Fruit fly (Drosophila melanogaster) whole organism, embryonic: ENCODE results near the gene tws.
A peak's percentile ranks its signal among the peaks of the same experiment; 100 is the strongest.

ENCODE experiments used
- ATbp ChIP-seq: fragments of 200-800 bp; sonication (Bioruptor generic); optimal IDR thresholded peaks from 2 replicates; lab custom pipeline; 2017; ENCODE audit warnings: missing biosample characterization, mild to moderate bottlenecking, missing genetic modification characterization, missing genetic modification reagents
- Awh ChIP-seq: fragments of 200-800 bp; sonication (Bioruptor generic); IDR thresholded peaks from 2 replicates; pipeline ENCODE4, ENCODE4 v1.3.6; 2022; ENCODE audit warnings: missing biosample characterization, missing genetic modification characterization
- CG10147 ChIP-seq: fragments of 200-800 bp; sonication (Bioruptor generic); optimal IDR thresholded peaks from 2 replicates; lab custom pipeline; 2019; ENCODE audit warnings: missing biosample characterization, mild to moderate bottlenecking, missing genetic modification characterization, moderate library complexity
- CG10267 ChIP-seq: fragments of 200-800 bp; sonication (Bioruptor generic); optimal IDR thresholded peaks from 2 replicates; lab custom pipeline; 2018; ENCODE audit warnings: missing biosample characterization, mild to moderate bottlenecking, missing genetic modification characterization, moderate library complexity
- CG10274 ChIP-seq: fragments of 200-800 bp; sonication (Bioruptor generic); optimal IDR thresholded peaks from 3 replicates; lab custom pipeline; 2017; ENCODE audit warnings: missing biosample characterization, mild to moderate bottlenecking, missing genetic modification characterization
- CG10321 ChIP-seq: fragments of 200-800 bp; sonication (Bioruptor generic); IDR thresholded peaks from 2 replicates; pipeline ENCODE4 v1.3.6; 2022; ENCODE audit warnings: missing biosample characterization, missing genetic modification characterization
- CG11560 ChIP-seq: fragments of 200-800 bp; sonication (Bioruptor generic); IDR thresholded peaks from 3 replicates; pipeline ENCODE4 v1.3.6; 2022; ENCODE audit warnings: missing biosample characterization, missing genetic modification characterization
- CG12942 ChIP-seq: fragments of 200-800 bp; sonication (Bioruptor generic); optimal IDR thresholded peaks from 3 replicates; lab custom pipeline; 2016; ENCODE audit warnings: missing biosample characterization, missing genetic modification characterization
- CG14860 ChIP-seq: fragments of 200-800 bp; sonication (Bioruptor generic); IDR thresholded peaks from 3 replicates; pipeline ENCODE4 v1.3.6; 2022; ENCODE audit warnings: missing biosample characterization, missing genetic modification characterization; ENCODE audit not compliant: partially characterized antibody
- CG15601 ChIP-seq: fragments of 200-800 bp; sonication (Bioruptor generic); optimal IDR thresholded peaks from 3 replicates; lab custom pipeline; 2019; ENCODE audit warnings: missing biosample characterization, mild to moderate bottlenecking, missing genetic modification characterization, moderate library complexity
- CG15696 ChIP-seq: fragments of 200-800 bp; sonication (Bioruptor generic); optimal IDR thresholded peaks from 2 replicates; lab custom pipeline; 2019; ENCODE audit warnings: missing biosample characterization, mild to moderate bottlenecking, missing genetic modification characterization, moderate library complexity
- CG1602 ChIP-seq: fragments of 200-800 bp; sonication (Bioruptor generic); optimal IDR thresholded peaks from 3 replicates; lab custom pipeline; 2016; ENCODE audit warnings: missing biosample characterization, missing genetic modification characterization
- CG1792 ChIP-seq: fragments of 200-800 bp; sonication (Bioruptor generic); optimal IDR thresholded peaks from 2 replicates; lab custom pipeline; 2016; ENCODE audit warnings: missing biosample characterization, missing genetic modification characterization
- CG18599 ChIP-seq: fragments of 200-800 bp; sonication (Bioruptor generic); optimal IDR thresholded peaks from 3 replicates; lab custom pipeline; 2017; ENCODE audit warnings: missing biosample characterization, missing genetic modification characterization, mild to moderate bottlenecking, moderate library complexity, missing genetic modification reagents
- CG2712 ChIP-seq: fragments of 200-800 bp; optimal IDR thresholded peaks from 3 replicates; lab custom pipeline; 2019; ENCODE audit warnings: missing biosample characterization, mild to moderate bottlenecking, missing genetic modification characterization, moderate library complexity
- CG31388 ChIP-seq: fragments of 200-800 bp; sonication (Bioruptor generic); optimal IDR thresholded peaks from 2 replicates; lab custom pipeline; 2016; ENCODE audit warnings: missing biosample characterization, missing genetic modification characterization
- CG33557 ChIP-seq: fragments of 200-800 bp; sonication (Bioruptor generic); optimal IDR thresholded peaks from 2 replicates; lab custom pipeline; 2019; ENCODE audit warnings: missing biosample characterization, mild to moderate bottlenecking, missing genetic modification characterization, moderate library complexity
- CG34224 ChIP-seq: fragments of 200-800 bp; sonication (Bioruptor generic); IDR thresholded peaks from 3 replicates; pipeline ENCODE4 v1.3.6; 2022; ENCODE audit warnings: missing biosample characterization, missing genetic modification characterization; ENCODE audit not compliant: partially characterized antibody
- CG34422 ChIP-seq: fragments of 200-800 bp; sonication (Bioruptor generic); IDR thresholded peaks from 3 replicates; pipeline ENCODE4 v1.3.6; 2022; ENCODE audit warnings: missing biosample characterization, missing genetic modification characterization
- CG3726 ChIP-seq: fragments of 200-800 bp; sonication (Bioruptor generic); IDR thresholded peaks from 3 replicates; pipeline ENCODE4, ENCODE4 v1.3.6; 2022; ENCODE audit warnings: missing biosample characterization, missing genetic modification characterization
- CG5245 ChIP-seq: fragments of 200-800 bp; sonication (Bioruptor generic); optimal IDR thresholded peaks from 3 replicates; lab custom pipeline; 2016; ENCODE audit warnings: missing biosample characterization, missing genetic modification characterization
- CG6654 ChIP-seq: fragments of 200-800 bp; sonication (Bioruptor generic); optimal IDR thresholded peaks from 2 replicates; lab custom pipeline; 2017; ENCODE audit warnings: missing biosample characterization, mild to moderate bottlenecking, missing genetic modification characterization
- CG7357 ChIP-seq: fragments of 200-800 bp; sonication (Bioruptor generic); IDR thresholded peaks from 3 replicates; pipeline ENCODE4 v1.3.6; 2022; ENCODE audit warnings: missing biosample characterization, missing genetic modification characterization
- CG7786 ChIP-seq: fragments of 200-800 bp; sonication (Bioruptor generic); optimal IDR thresholded peaks from 2 replicates; lab custom pipeline; 2016; ENCODE audit warnings: missing biosample characterization, missing genetic modification characterization
- CG9609 ChIP-seq: fragments of 200-800 bp; sonication (Bioruptor generic); optimal IDR thresholded peaks from 3 replicates; lab custom pipeline; 2016; ENCODE audit warnings: missing biosample characterization, missing genetic modification characterization
- Dip3 ChIP-seq: fragments of 200-800 bp; sonication (Bioruptor generic); optimal IDR thresholded peaks from 3 replicates; lab custom pipeline; 2016; ENCODE audit warnings: missing biosample characterization, missing genetic modification characterization
- Drgx ChIP-seq: fragments of 200-800 bp; sonication (Bioruptor generic); IDR thresholded peaks from 2 replicates; pipeline ENCODE4 v1.3.6; 2022; ENCODE audit warnings: missing biosample characterization, missing genetic modification characterization
- E2f2 ChIP-seq: fragments of 200-800 bp; sonication (Bioruptor generic); IDR thresholded peaks from 2 replicates; pipeline ENCODE4 v1.3.6; 2022; ENCODE audit warnings: missing biosample characterization, missing genetic modification characterization
- Hmr ChIP-seq: fragments of 200-800 bp; sonication (Bioruptor generic); optimal IDR thresholded peaks from 3 replicates; lab custom pipeline; 2017; ENCODE audit warnings: mild to moderate bottlenecking, missing biosample characterization, missing genetic modification reagents, missing genetic modification characterization
- Kr ChIP-seq: fragments of 200-800 bp; sonication (Bioruptor generic); optimal IDR thresholded peaks from 2 replicates; lab custom pipeline; 2017; ENCODE audit warnings: missing biosample characterization, mild to moderate bottlenecking, missing genetic modification characterization
- Mes4 ChIP-seq: fragments of 200-800 bp; sonication (Bioruptor generic); optimal IDR thresholded peaks from 2 replicates; lab custom pipeline; 2016; ENCODE audit warnings: missing biosample characterization, missing genetic modification characterization
- NC2β ChIP-seq: fragments of 200-800 bp; sonication (Bioruptor generic); optimal IDR thresholded peaks from 2 replicates; lab custom pipeline; 2016; ENCODE audit warnings: missing biosample characterization, missing genetic modification characterization
- Nf-YA ChIP-seq: fragments of 200-800 bp; sonication (Bioruptor generic); IDR thresholded peaks from 2 replicates; pipeline ENCODE4 v1.3.6; 2022; ENCODE audit warnings: missing biosample characterization, missing genetic modification characterization
- Nf-YC ChIP-seq: fragments of 200-800 bp; optimal IDR thresholded peaks from 3 replicates; lab custom pipeline; 2019; ENCODE audit warnings: missing biosample characterization, mild to moderate bottlenecking, missing genetic modification characterization, moderate library complexity
- Opbp ChIP-seq: fragments of 200-800 bp; sonication (Bioruptor generic); IDR thresholded peaks from 3 replicates; pipeline ENCODE4 v1.3.6; 2022; ENCODE audit warnings: missing biosample characterization, missing genetic modification characterization; ENCODE audit not compliant: partially characterized antibody
- PHDP ChIP-seq: fragments of 200-800 bp; sonication (Bioruptor generic); optimal IDR thresholded peaks from 3 replicates; lab custom pipeline; 2018; ENCODE audit warnings: missing biosample characterization, mild to moderate bottlenecking, missing genetic modification characterization, moderate library complexity
- ac ChIP-seq: fragments of 200-800 bp; sonication (Bioruptor generic); optimal IDR thresholded peaks from 3 replicates; lab custom pipeline; 2017; ENCODE audit warnings: missing biosample characterization, mild to moderate bottlenecking, missing genetic modification characterization
- aop ChIP-seq: fragments of 200-800 bp; sonication (Bioruptor generic); IDR thresholded peaks from 2 replicates; pipeline ENCODE4 v1.3.6; 2022; ENCODE audit warnings: missing biosample characterization, missing genetic modification characterization
- az2 ChIP-seq: fragments of 200-800 bp; sonication (Bioruptor generic); optimal IDR thresholded peaks from 3 replicates; lab custom pipeline; 2016; ENCODE audit warnings: missing biosample characterization, missing genetic modification characterization
- br ChIP-seq: fragments of >200 bp; optimal IDR thresholded peaks from 2 replicates; lab custom pipeline; 2017
- chm ChIP-seq: fragments of 200-800 bp; sonication (Bioruptor generic); IDR thresholded peaks from 2 replicates; pipeline ENCODE4 v1.3.6; 2022; ENCODE audit warnings: missing biosample characterization, missing genetic modification characterization
- ci ChIP-seq: fragments of 200-800 bp; sonication (Bioruptor generic); IDR thresholded peaks from 3 replicates; pipeline ENCODE4 v1.3.6; 2022; ENCODE audit warnings: missing biosample characterization, missing genetic modification characterization
- dan ChIP-seq: fragments of 200-800 bp; sonication (Bioruptor generic); IDR thresholded peaks from 2 replicates; pipeline ENCODE4 v1.3.6; 2022; ENCODE audit warnings: missing biosample characterization, missing genetic modification characterization
- gsb-n ChIP-seq: fragments of 200-800 bp; sonication (Bioruptor generic); optimal IDR thresholded peaks from 3 replicates; lab custom pipeline; 2018; ENCODE audit warnings: missing biosample characterization, mild to moderate bottlenecking, missing genetic modification characterization
- gt ChIP-seq: fragments of 200-800 bp; sonication (Bioruptor generic); IDR thresholded peaks from 2 replicates; pipeline ENCODE4 v1.3.6; 2022; ENCODE audit warnings: missing biosample characterization, missing genetic modification characterization
- hbn ChIP-seq: fragments of 200-800 bp; sonication (Bioruptor generic); IDR thresholded peaks from 2 replicates; pipeline ENCODE4 v1.3.6; 2022; ENCODE audit warnings: missing biosample characterization, missing genetic modification characterization; ENCODE audit not compliant: partially characterized antibody
- hth ChIP-seq: fragments of >200 bp; optimal IDR thresholded peaks from 2 replicates; lab custom pipeline; 2017; ENCODE audit warnings: inconsistent platforms
- jing ChIP-seq: fragments of 200-800 bp; sonication (Bioruptor generic); optimal IDR thresholded peaks from 2 replicates; lab custom pipeline; 2018; ENCODE audit warnings: missing biosample characterization, mild to moderate bottlenecking, missing genetic modification characterization
- nom ChIP-seq: fragments of 200-800 bp; sonication (Bioruptor generic); optimal IDR thresholded peaks from 2 replicates; lab custom pipeline; 2017; ENCODE audit warnings: missing biosample characterization, missing genetic modification characterization, mild to moderate bottlenecking, moderate library complexity, missing genetic modification reagents
- pb ChIP-seq: fragments of 200-800 bp; sonication (Bioruptor generic); optimal IDR thresholded peaks from 3 replicates; lab custom pipeline; 2016; ENCODE audit warnings: missing biosample characterization, missing genetic modification characterization
- repo ChIP-seq: fragments of 200-800 bp; sonication (Bioruptor generic); optimal IDR thresholded peaks from 2 replicates; lab custom pipeline; 2016; ENCODE audit warnings: missing biosample characterization, missing genetic modification characterization
- sens-2 ChIP-seq: fragments of 200-800 bp; sonication (Bioruptor generic); IDR thresholded peaks from 2 replicates; pipeline ENCODE4 v1.3.6; 2022; ENCODE audit warnings: missing biosample characterization, missing genetic modification characterization
- vvl ChIP-seq: fragments of 200-800 bp; sonication (Bioruptor generic); IDR thresholded peaks from 2 replicates; pipeline ENCODE4 v1.3.6; 2022; ENCODE audit warnings: missing biosample characterization, missing genetic modification characterization

tws gene

DNA sequence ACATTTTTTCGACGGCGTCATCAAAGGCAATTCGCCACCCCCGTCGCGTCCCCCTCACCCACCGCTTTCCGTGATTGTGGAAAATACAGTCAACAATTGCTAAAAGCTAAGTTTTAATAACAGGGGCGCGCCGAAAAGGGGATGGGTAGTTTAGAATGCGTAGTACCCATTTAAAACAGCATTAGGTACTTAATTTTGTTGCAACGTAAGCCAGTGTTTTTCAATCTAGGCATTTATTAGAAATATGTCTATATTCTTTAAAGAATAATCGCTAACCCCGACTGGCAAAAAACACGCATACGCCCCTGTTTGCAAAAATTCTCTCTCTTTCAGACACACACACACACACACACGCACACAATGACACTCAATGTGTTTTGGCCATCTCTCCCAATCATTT is 54.7 kb downstream of the tws start (continued):
- TF ChIP-seq E2f2 (no peak), CG10267 (tag; lab: Kevin White, UChicago) (no peak), Kr (no peak), CG10147 (peak; percentile 66), br (no peak), CG34422 (0 out of 3 replicates have a peak, but pooled peaks have one; percentile 39), Drgx (GFP tag; lab: Robert Waterston, UW) (no peak), chm (GFP tag; lab: Robert Waterston, UW) (no peak), ATbp (GFP tag; lab: Kevin White, UChicago) (no peak), CG14860 (no peak), gsb-n (tag; lab: Kevin White, UChicago) (no peak), az2 (no peak), Mes4 (GFP tag; lab: Kevin White, UChicago) (no peak), CG1792 (GFP tag; lab: Kevin White, UChicago) (no peak), CG15601 (tag; lab: Kevin White, UChicago) (no peak), CG3726 (GFP tag; lab: Robert Waterston, UW) (no peak), ci (GFP tag; lab: Robert Waterston, UW) (no peak), jing (GFP tag; lab: Kevin White, UChicago) (no peak), hth (lab: Kevin White, UChicago) (no peak), pb (GFP tag; lab: Kevin White, UChicago) (no peak), CG12942 (GFP tag; lab: Kevin White, UChicago) (no peak), CG1602 (no peak), CG5245 (no peak), CG34224 (GFP tag; lab: Robert Waterston, UW) (no peak), sens-2 (GFP tag; lab: Robert Waterston, UW) (no peak), CG11560 (tag; lab: Robert Waterston, UW) (no peak; the same call in 2 of the 3 replicates), CG10321 (GFP tag; lab: Robert Waterston, UW) (no peak), CG7786 (GFP tag; lab: Kevin White, UChicago) (peak; percentile 71), Dip3 (GFP tag; lab: Kevin White, UChicago) (peak; percentile 71), CG7357 (GFP tag; lab: Robert Waterston, UW) (no peak), ac (no peak), nom (GFP tag; lab: Kevin White, UChicago) (no peak), dan (GFP tag; lab: Robert Waterston, UW) (no peak), CG33557 (GFP tag; lab: Kevin White, UChicago) (no peak), PHDP (tag; lab: Kevin White, UChicago) (peak; percentile 45), aop (no peak), CG15696 (tag; lab: Kevin White, UChicago) (no peak), Nf-YA (GFP tag; lab: Robert Waterston, UW) (peak; percentile 21; the same call in 1 of the 2 replicates), Awh (no peak), Hmr (GFP tag; lab: Kevin White, UChicago) (peak; percentile 79), CG6654 (GFP tag; lab: Kevin White, UChicago) (peak; percentile 16), CG31388 (GFP tag; lab: Kevin White, UChicago) (no peak), CG18599 (peak; percentile 86), CG2712 (tag; lab: Kevin White, UChicago) (peak; percentile 9), CG10274 (GFP tag; lab: Kevin White, UChicago) (peak; percentile 22), NC2β (GFP tag; lab: Kevin White, UChicago) (no peak), vvl (GFP tag; lab: Robert Waterston, UW) (peak; percentile 62), hbn (no peak), CG9609 (GFP tag; lab: Kevin White, UChicago) (no peak), Nf-YC (tag; lab: Kevin White, UChicago) (no peak), Opbp (GFP tag; lab: Robert Waterston, UW) (no peak), gt (GFP tag; lab: Robert Waterston, UW) (no peak), repo (GFP tag; lab: Kevin White, UChicago) (no peak)
